Worm (Caenorhabditis elegans): ENCODE data around the gene cpi-1.

The cpi-1 gene

ce11 chrIV:6065186-6065585 is 28.3 kb downstream of the cpi-1 start:
- TF ChIP-seq dve-1 (tag; optimal IDR thresholded peaks at IDR 0.05) (no peak), unc-42 (tag; optimal IDR thresholded peaks at IDR 0.05) (peak; percentile 89), fkh-10 (GFP tag; optimal IDR thresholded peaks at IDR 0.05) (peak; percentile 47)

- TF ChIP-seq T23F11.4 (GFP tag; optimal IDR thresholded peaks at IDR 0.05) (no peak), che-1 (tag; optimal IDR thresholded peaks at IDR 0.05) (no peak), unc-55 (GFP tag; optimal IDR thresholded peaks at IDR 0.05) (no peak), fkh-6 (tag; optimal IDR thresholded peaks at IDR 0.05) (no peak), F13H6.1 (tag; optimal IDR thresholded peaks at IDR 0.05) (no peak), zip-5 (tag; optimal IDR thresholded peaks at IDR 0.05) (no peak), gmeb-2 (tag; optimal IDR thresholded peaks at IDR 0.05) (no peak), K09A11.1 (tag; optimal IDR thresholded peaks at IDR 0.05; ENCODE audit: insufficient read depth) (no peak), ceh-31 (tag; optimal IDR thresholded peaks at IDR 0.05) (no peak), unc-42 (tag; optimal IDR thresholded peaks at IDR 0.05) (no peak), nhr-232 (tag; optimal IDR thresholded peaks at IDR 0.05) (no peak), pha-4 (tag; optimal IDR thresholded peaks at IDR 0.05) (no peak), ceh-18 (tag; optimal IDR thresholded peaks at IDR 0.05) (no peak)
These were observed 28.8 kb downstream of the cpi-1 start for ce11 chrIV:6064657-6065056.

ce11 chrIV:6062078-6062477 is 31.4 kb downstream of the cpi-1 start:
- no peak for TF ChIP-seq ceh-31 (tag; optimal IDR thresholded peaks at IDR 0.05)
- no peak for TF ChIP-seq zip-5 (tag; optimal IDR thresholded peaks at IDR 0.05)
- no peak for TF ChIP-seq npax-4 (tag; optimal IDR thresholded peaks at IDR 0.05)

ce11 chrIV:6060912-6061311 is 32.6 kb downstream of the cpi-1 start:
- TF ChIP-seq ceh-18 (tag; optimal IDR thresholded peaks at IDR 0.05), result no peak
- no peak for TF ChIP-seq pag-3 (tag; optimal IDR thresholded peaks at IDR 0.05; ENCODE audit: borderline replicate concordance)
- TF ChIP-seq hlh-8 (tag; optimal IDR thresholded peaks at IDR 0.05), result no peak
- TF ChIP-seq ceh-2 (tag; optimal IDR thresholded peaks at IDR 0.05), result no peak
- TF ChIP-seq unc-42 (tag; optimal IDR thresholded peaks at IDR 0.05), result peak; percentile 94
- TF ChIP-seq ceh-31 (tag; optimal IDR thresholded peaks at IDR 0.05), result no peak
- no peak for TF ChIP-seq eyg-1 (tag; optimal IDR thresholded peaks at IDR 0.05)

- TF ChIP-seq ama-1 (optimal IDR thresholded peaks at IDR 0.05), result no peak
- TF ChIP-seq ceh-9 (tag; optimal IDR thresholded peaks at IDR 0.05), result no peak
- no peak for TF ChIP-seq ztf-16 (tag; optimal IDR thresholded peaks at IDR 0.05)
- TF ChIP-seq eyg-1 (tag; optimal IDR thresholded peaks at IDR 0.05), result no peak
- TF ChIP-seq C08G9.2 (tag; optimal IDR thresholded peaks at IDR 0.05), result no peak
- no peak for TF ChIP-seq pqm-1 (tag; optimal IDR thresholded peaks at IDR 0.05)
- no peak for TF ChIP-seq ceh-14 (tag; optimal IDR thresholded peaks at IDR 0.05)
- no peak for TF ChIP-seq pha-2 (tag; optimal IDR thresholded peaks at IDR 0.05)
- no peak for TF ChIP-seq F13H6.1 (tag; optimal IDR thresholded peaks at IDR 0.05)
- no peak for TF ChIP-seq lin-11 (tag; optimal IDR thresholded peaks at IDR 0.05)
- no peak for TF ChIP-seq T23F11.4 (GFP tag; optimal IDR thresholded peaks at IDR 0.05)
- TF ChIP-seq gmeb-2 (tag; optimal IDR thresholded peaks at IDR 0.05), result no peak
- TF ChIP-seq npax-4 (tag; optimal IDR thresholded peaks at IDR 0.05), result no peak
- TF ChIP-seq ceh-6 (GFP tag; optimal IDR thresholded peaks at IDR 0.05), result no peak
- TF ChIP-seq ttx-3 (tag; optimal IDR thresholded peaks at IDR 0.05), result no peak
- TF ChIP-seq ceh-2 (tag; optimal IDR thresholded peaks at IDR 0.05), result no peak
- no peak for TF ChIP-seq pat-9 (tag; optimal IDR thresholded peaks at IDR 0.05)
These were observed 33.8 kb downstream of the cpi-1 start for ce11 chrIV:6059702-6060101.

- TF ChIP-seq pha-4 (tag; optimal IDR thresholded peaks at IDR 0.05), result no peak
- peak; percentile 86 for TF ChIP-seq unc-42 (tag; optimal IDR thresholded peaks at IDR 0.05)
These were observed 38.6 kb downstream of the cpi-1 start for ce11 chrIV:6054833-6055232.

ce11 chrIV:6053436-6053835 is 40.0 kb downstream of the cpi-1 start:
- TF ChIP-seq ttx-3 (tag; optimal IDR thresholded peaks at IDR 0.05), result no peak
- peak; percentile 23 for TF ChIP-seq ceh-31 (tag; optimal IDR thresholded peaks at IDR 0.05)
- TF ChIP-seq fax-1 (tag; optimal IDR thresholded peaks at IDR 0.05), result no peak
- peak; percentile 47 for TF ChIP-seq ceh-34 (tag; optimal IDR thresholded peaks at IDR 0.05)
- no peak for TF ChIP-seq ceh-24 (tag; optimal IDR thresholded peaks at IDR 0.05)
- TF ChIP-seq pha-2 (tag; optimal IDR thresholded peaks at IDR 0.05), result no peak
- no peak for TF ChIP-seq hlh-6 (tag; optimal IDR thresholded peaks at IDR 0.05)
- no peak for TF ChIP-seq gmeb-2 (tag; optimal IDR thresholded peaks at IDR 0.05)
- no peak for TF ChIP-seq sdc-2 (tag; optimal IDR thresholded peaks at IDR 0.05)
- peak; percentile 38 for TF ChIP-seq nfya-1 (tag; optimal IDR thresholded peaks at IDR 0.05)
- no peak for TF ChIP-seq che-1 (tag; optimal IDR thresholded peaks at IDR 0.05)
- peak; percentile 11 for TF ChIP-seq ceh-18 (tag; optimal IDR thresholded peaks at IDR 0.05)
- TF ChIP-seq unc-42 (tag; optimal IDR thresholded peaks at IDR 0.05), result no peak
- TF ChIP-seq Y22D7AL.16 (tag; optimal IDR thresholded peaks at IDR 0.05), result no peak
